Worm (Caenorhabditis elegans) whole organism, L4/young adult: ENCODE measurements around the gene cutl-17.

Source experiments
- dao-5 ChIP-seq: sonication (generic microtip); optimal IDR thresholded peaks from 2 replicates; lab custom pipeline; 2016; ENCODE audit warnings: missing genotype, missing genetic modification characterization, moderate library complexity, missing compliant biosample characterization
- him-1 ChIP-seq: sonication (generic microtip); optimal IDR thresholded peaks from 2 replicates; lab custom pipeline; 2016; ENCODE audit warnings: missing genotype, missing genetic modification reagents, missing genetic modification characterization, missing compliant biosample characterization

DNA sequence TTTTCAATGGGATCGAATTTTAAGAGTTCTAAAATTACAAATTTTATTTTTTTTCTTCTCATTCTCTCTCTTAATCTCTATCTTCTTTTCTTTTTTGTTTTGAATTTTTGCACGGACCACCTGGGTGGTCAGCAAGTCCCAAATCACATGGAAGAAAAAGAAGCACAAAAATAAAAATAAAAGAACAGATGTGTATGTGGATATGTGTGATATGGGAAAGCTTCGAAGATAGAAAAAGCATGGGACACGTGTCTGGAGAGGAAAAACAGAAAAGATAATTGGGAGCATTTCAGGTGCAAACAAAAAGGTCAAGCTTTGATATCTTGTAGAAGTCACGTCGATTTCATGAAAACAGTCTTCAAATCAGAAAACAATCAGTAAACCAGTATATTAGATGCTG, 10.1 kb downstream of the cutl-17 start, which contains the start of gene hsp-12.6:
- no peak for TF ChIP-seq him-1 (tag; lab: Kevin White, UChicago)
- TF ChIP-seq dao-5 (tag; lab: Kevin White, UChicago), result no peak
